Worm (Caenorhabditis elegans) whole organism, early embryonic: ENCODE data around the gene H24K24.2.

Experiments
- ama-1 ChIP-seq: fragments of 150-350 bp; optimal IDR thresholded peaks from 2 replicates; lab custom pipeline; 2014
- flt-1 ChIP-seq: fragments of 200-800 bp; sonication (Bioruptor generic); IDR thresholded peaks from 2 replicates; pipeline ENCODE4 v1.3.6; 2022; ENCODE audit warnings: missing genetic modification characterization, missing compliant biosample characterization

DNA sequence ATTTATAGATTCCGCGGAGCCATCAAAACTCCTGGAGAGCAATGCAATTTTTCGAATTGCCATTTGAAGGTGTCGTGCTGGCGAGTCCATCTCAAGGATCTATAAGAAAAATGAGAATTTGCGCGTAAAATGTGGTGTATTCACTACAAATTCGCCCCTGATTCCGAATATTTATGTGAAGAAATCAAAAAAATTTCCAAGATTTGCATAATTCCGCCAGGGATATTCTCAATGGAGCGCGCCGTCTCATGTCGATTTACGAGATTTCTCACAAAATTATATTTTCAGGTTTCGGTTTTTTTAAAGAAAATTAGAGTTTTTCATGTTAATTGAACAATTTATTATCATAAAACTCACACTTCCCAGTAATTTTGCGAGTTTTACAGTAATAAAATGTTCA lies 32.2 kb downstream of the H24K24.2 start, which contains the start of gene Y50D4C.6:
- no peak for TF ChIP-seq flt-1 (GFP tag; lab: Robert Waterston, UW)
- no peak for TF ChIP-seq ama-1 (lab: Kevin White, UChicago)
